Worm (Caenorhabditis elegans): ENCODE results near the gene srd-63.

- TF ChIP-seq unc-62 (GFP tag; optimal IDR thresholded peaks at IDR 0.05), result no peak
- TF ChIP-seq ham-2 (GFP tag; optimal IDR thresholded peaks at IDR 0.05), result no peak
- TF ChIP-seq nhr-76 (tag; optimal IDR thresholded peaks at IDR 0.05), result no peak
- TF ChIP-seq nhr-12 (tag; optimal IDR thresholded peaks at IDR 0.05), result no peak
- no peak for TF ChIP-seq hlh-1 (tag; optimal IDR thresholded peaks at IDR 0.05)
- no peak for TF ChIP-seq elt-1 (tag; optimal IDR thresholded peaks at IDR 0.05; ENCODE audit: borderline replicate concordance, insufficient read depth)
- no peak for TF ChIP-seq pha-4 (tag; optimal IDR thresholded peaks at IDR 0.05)
- TF ChIP-seq snpc-4 (tag; optimal IDR thresholded peaks at IDR 0.05), result no peak
- no peak for TF ChIP-seq sem-2 (GFP tag; optimal IDR thresholded peaks at IDR 0.05)
- TF ChIP-seq elt-3 (tag; optimal IDR thresholded peaks at IDR 0.05), result no peak
- TF ChIP-seq nhr-28 (tag; optimal IDR thresholded peaks at IDR 0.05), result no peak
- TF ChIP-seq ces-1 (GFP tag; optimal IDR thresholded peaks at IDR 0.05), result no peak
These were observed 5.4 kb downstream of the srd-63 start, which contains the start of gene sri-65 for ce11 chrV:16388268-16388667.

All from whole organism, mixed stage, embryonic.